Worm (Caenorhabditis elegans) whole organism, mixed stage, embryonic: ENCODE measurements around the gene nspc-5.
"Not testable (repeated sequence)": the region's sequence is repeated elsewhere in the genome, so short reads cannot be mapped to it uniquely, and the experiment has no call there.

Experiments
- M03D4.4 ChIP-seq: sonication (generic microtip); optimal IDR thresholded peaks from 2 replicates; lab custom pipeline; 2017; ENCODE audit warnings: mild to moderate bottlenecking, missing genetic modification characterization, missing compliant biosample characterization
- bed-3 ChIP-seq: fragments of 200-800 bp; sonication (Bioruptor generic); optimal IDR thresholded peaks from 3 replicates; lab custom pipeline; 2018; ENCODE audit warnings: mild to moderate bottlenecking, missing genetic modification characterization, moderate library complexity, missing compliant biosample characterization
- blmp-1 ChIP-seq: fragments of 150-350 bp; optimal IDR thresholded peaks from 2 replicates; lab custom pipeline; 2014; ENCODE audit warnings: missing biosample characterization, missing genetic modification characterization
- ceh-39 ChIP-seq: fragments of 150-350 bp; optimal IDR thresholded peaks from 2 replicates; lab custom pipeline; 2014; ENCODE audit warnings: missing biosample characterization, missing genetic modification characterization
- ceh-43 ChIP-seq: fragments of 200-800 bp; sonication (Bioruptor generic); optimal IDR thresholded peaks from 2 replicates; lab custom pipeline; 2018; ENCODE audit warnings: mild to moderate bottlenecking, missing genetic modification characterization, moderate library complexity, missing compliant biosample characterization
- ceh-83 ChIP-seq: fragments of 200-800 bp; sonication (Bioruptor generic); optimal IDR thresholded peaks from 2 replicates; lab custom pipeline; 2018; ENCODE audit warnings: mild to moderate bottlenecking, missing genetic modification characterization, missing compliant biosample characterization
- cnd-1 ChIP-seq: fragments of 200-800 bp; sonication (Bioruptor generic); optimal IDR thresholded peaks from 2 replicates; lab custom pipeline; 2018; ENCODE audit warnings: mild to moderate bottlenecking, missing genetic modification characterization, missing compliant biosample characterization
- drap-1 ChIP-seq: fragments of 200-800 bp; sonication (Bioruptor generic); optimal IDR thresholded peaks from 3 replicates; lab custom pipeline; 2018; ENCODE audit warnings: mild to moderate bottlenecking, missing genetic modification characterization, missing compliant biosample characterization
- elt-1 ChIP-seq: sonication (generic microtip); optimal IDR thresholded peaks from 2 replicates; lab custom pipeline; 2017; ENCODE audit warnings: missing genetic modification characterization, mild to moderate bottlenecking, missing compliant biosample characterization, antibody characterized with exemption, moderate library complexity, borderline replicate concordance; ENCODE audit not compliant: insufficient read depth
- elt-3 ChIP-seq: fragments of 150-350 bp; optimal IDR thresholded peaks from 2 replicates; lab custom pipeline; 2014; ENCODE audit warnings: missing biosample characterization, missing genetic modification characterization
- flh-1 ChIP-seq: fragments of 200-800 bp; sonication (Bioruptor generic); optimal IDR thresholded peaks from 2 replicates; lab custom pipeline; 2018; ENCODE audit warnings: mild to moderate bottlenecking, missing genetic modification characterization, moderate library complexity, missing compliant biosample characterization
- ham-2 ChIP-seq: fragments of 200-800 bp; sonication (Bioruptor generic); optimal IDR thresholded peaks from 2 replicates; lab custom pipeline; 2018; ENCODE audit warnings: mild to moderate bottlenecking, missing genetic modification characterization, missing compliant biosample characterization
- hlh-1 ChIP-seq: fragments of 150-350 bp; optimal IDR thresholded peaks from 2 replicates; lab custom pipeline; 2014; ENCODE audit warnings: missing biosample characterization, missing genetic modification reagents, missing genetic modification characterization
- lin-13 ChIP-seq: fragments of 150-350 bp; optimal IDR thresholded peaks from 2 replicates; lab custom pipeline; 2014; ENCODE audit warnings: missing biosample characterization, missing genetic modification characterization
- lin-32 ChIP-seq: fragments of 200-800 bp; sonication (Bioruptor generic); optimal IDR thresholded peaks from 2 replicates; lab custom pipeline; 2018; ENCODE audit warnings: mild to moderate bottlenecking, missing genetic modification characterization, missing compliant biosample characterization
- lsy-2 ChIP-seq: fragments of 150-350 bp; optimal IDR thresholded peaks from 2 replicates; lab custom pipeline; 2014; ENCODE audit warnings: missing biosample characterization, missing genetic modification characterization
- mab-5 ChIP-seq: fragments of 150-350 bp; optimal IDR thresholded peaks from 2 replicates; lab custom pipeline; 2014; ENCODE audit warnings: missing biosample characterization, missing genetic modification characterization
- mep-1 ChIP-seq: fragments of 150-350 bp; optimal IDR thresholded peaks from 2 replicates; lab custom pipeline; 2017; ENCODE audit warnings: missing biosample characterization, missing genetic modification reagents, missing genetic modification characterization, inconsistent platforms
- nhr-12 ChIP-seq: fragments of 150-350 bp; optimal IDR thresholded peaks from 2 replicates; lab custom pipeline; 2014; ENCODE audit warnings: missing biosample characterization, missing genetic modification characterization
- nhr-2 ChIP-seq: fragments of 150-350 bp; optimal IDR thresholded peaks from 2 replicates; lab custom pipeline; 2014; ENCODE audit warnings: missing biosample characterization, missing genetic modification characterization
- nhr-237 ChIP-seq: fragments of 150-350 bp; optimal IDR thresholded peaks from 2 replicates; lab custom pipeline; 2014; ENCODE audit warnings: missing biosample characterization, missing genetic modification characterization
- nhr-28 ChIP-seq: fragments of 150-350 bp; optimal IDR thresholded peaks from 2 replicates; lab custom pipeline; 2014; ENCODE audit warnings: missing biosample characterization, missing genetic modification characterization
- pha-4 ChIP-seq: fragments of 150-350 bp; optimal IDR thresholded peaks from 2 replicates; lab custom pipeline; 2018; ENCODE audit warnings: missing biosample characterization, missing genetic modification reagents, missing genetic modification characterization
- sem-2 ChIP-seq: fragments of 200-800 bp; sonication (Bioruptor generic); optimal IDR thresholded peaks from 2 replicates; lab custom pipeline; 2018; ENCODE audit warnings: mild to moderate bottlenecking, missing genetic modification characterization, missing compliant biosample characterization
- snpc-4 ChIP-seq: fragments of 150-350 bp; optimal IDR thresholded peaks from 2 replicates; lab custom pipeline; 2014; ENCODE audit warnings: missing biosample characterization, missing genetic modification characterization
- sptf-1 ChIP-seq: sonication (generic microtip); optimal IDR thresholded peaks from 2 replicates; lab custom pipeline; 2017; ENCODE audit warnings: mild to moderate bottlenecking, missing genetic modification characterization, moderate library complexity, missing compliant biosample characterization
- tbx-8 ChIP-seq: fragments of 200-800 bp; sonication (Bioruptor generic); optimal IDR thresholded peaks from 2 replicates; lab custom pipeline; 2018; ENCODE audit warnings: mild to moderate bottlenecking, missing genetic modification characterization, moderate library complexity, missing compliant biosample characterization
- unc-39 ChIP-seq: fragments of 150-350 bp; optimal IDR thresholded peaks from 2 replicates; lab custom pipeline; 2014; ENCODE audit warnings: missing biosample characterization, missing genetic modification characterization
- unc-62 ChIP-seq: fragments of 150-350 bp; optimal IDR thresholded peaks from 2 replicates; lab custom pipeline; 2014; ENCODE audit warnings: missing biosample characterization, missing genetic modification reagents, missing genetic modification characterization
- zip-8 ChIP-seq: fragments of 150-350 bp; optimal IDR thresholded peaks from 2 replicates; lab custom pipeline; 2014; ENCODE audit warnings: missing biosample characterization, missing genetic modification characterization

nspc-5 gene

ce11 chrX:8521614-8522013, 16.9 kb upstream of the nspc-5 start, which contains the start of gene C03G5.14:
C03G5.14 (plus strand) TSS chrX:8521914.
- TF ChIP-seq M03D4.4 = no peak
- no peak for TF ChIP-seq ceh-43
- no peak for TF ChIP-seq nhr-2 (tag; lab: Kevin White, UChicago)
- TF ChIP-seq hlh-1 = no peak
- TF ChIP-seq nhr-28 = no peak
- no peak for TF ChIP-seq nhr-12 (tag; lab: Kevin White, UChicago)
- no peak for TF ChIP-seq mab-5 (tag; lab: Kevin White, UChicago)
- no peak for TF ChIP-seq lsy-2 (tag; lab: Kevin White, UChicago)
- no peak for TF ChIP-seq lin-32 (GFP tag; lab: Kevin White, UChicago)
- TF ChIP-seq blmp-1 (tag; lab: Kevin White, UChicago) = no peak
- TF ChIP-seq flh-1 = no peak
- no peak for TF ChIP-seq unc-39
- TF ChIP-seq tbx-8 = no peak
- TF ChIP-seq elt-3 (tag; lab: Kevin White, UChicago) = no peak
- TF ChIP-seq drap-1 (GFP tag; lab: Kevin White, UChicago) = no peak
- no peak for TF ChIP-seq elt-1 (tag; lab: Kevin White, UChicago)
- no peak for TF ChIP-seq nhr-237 (tag; lab: Kevin White, UChicago)
- TF ChIP-seq snpc-4 (tag; lab: Kevin White, UChicago) = no peak
- TF ChIP-seq ham-2 (GFP tag; lab: Kevin White, UChicago) = no peak
- TF ChIP-seq, all 35 proteins: peak for 0

ce11 chrX:8523000-8523399, 15.5 kb upstream of the nspc-5 start:
- no peak for TF ChIP-seq lin-13 (tag; lab: Kevin White, UChicago)
- TF ChIP-seq ceh-43 = no peak
- TF ChIP-seq ceh-83 (GFP tag; lab: Kevin White, UChicago) = no peak
- TF ChIP-seq nhr-12 (tag; lab: Kevin White, UChicago) = no peak
- TF ChIP-seq mep-1 (tag; lab: Kevin White, UChicago) = no peak
- no peak for TF ChIP-seq elt-3 (tag; lab: Kevin White, UChicago)
- no peak for TF ChIP-seq pha-4
- TF ChIP-seq elt-1 (tag; lab: Kevin White, UChicago) = no peak
- no peak for TF ChIP-seq lin-32 (GFP tag; lab: Kevin White, UChicago)
- no peak for TF ChIP-seq mab-5 (tag; lab: Kevin White, UChicago)
- TF ChIP-seq sem-2 (GFP tag; lab: Kevin White, UChicago) = no peak
- no peak for TF ChIP-seq bed-3 (GFP tag; lab: Kevin White, UChicago)
- no peak for TF ChIP-seq cnd-1 (tag; lab: Kevin White, UChicago)
- no peak for TF ChIP-seq ceh-39 (tag; lab: Kevin White, UChicago)
- TF ChIP-seq unc-62 (GFP tag; lab: Kevin White, UChicago) = no peak
- no peak for TF ChIP-seq zip-8
- no peak for TF ChIP-seq drap-1 (GFP tag; lab: Kevin White, UChicago)
- TF ChIP-seq snpc-4 (tag; lab: Kevin White, UChicago) = no peak
- no peak for TF ChIP-seq blmp-1 (tag; lab: Kevin White, UChicago)

ce11 chrX:8527950-8528349, 10.6 kb upstream of the nspc-5 start, which contains the start of gene flp-5:
flp-5 (plus strand) TSS chrX:8528250.
- no peak for TF ChIP-seq elt-3 (tag; lab: Kevin White, UChicago)
- TF ChIP-seq drap-1 (GFP tag; lab: Kevin White, UChicago) = no peak
- no peak for TF ChIP-seq lsy-2 (tag; lab: Kevin White, UChicago)
- no peak for TF ChIP-seq ceh-39 (tag; lab: Kevin White, UChicago)

- not testable (repeated sequence) for TF ChIP-seq snpc-4 (tag; lab: Kevin White, UChicago); bed-3 (GFP tag; lab: Kevin White, UChicago); sptf-1 (tag; lab: Kevin White, UChicago)
Measured at ce11 chrX:8535006-8535405, 3.5 kb upstream of the nspc-5 start, which contains the start of gene nspc-1. nspc-1 (minus strand) TSS chrX:8535106.

- TF ChIP-seq bed-3 (GFP tag; lab: Kevin White, UChicago) = no peak
- TF ChIP-seq tbx-8 = no peak
- TF ChIP-seq M03D4.4 = no peak
- no peak for TF ChIP-seq ceh-43
- TF ChIP-seq lin-32 (GFP tag; lab: Kevin White, UChicago) = no peak
- TF ChIP-seq nhr-28 = no peak
- TF ChIP-seq mep-1 (tag; lab: Kevin White, UChicago) = no peak
- TF ChIP-seq sptf-1 (tag; lab: Kevin White, UChicago) = no peak
Measured at ce11 chrX:8536791-8537190, 1.7 kb upstream of the nspc-5 start, which contains the start of gene nspc-3. nspc-3 (plus strand) TSS chrX:8537091.
